Worm (Caenorhabditis elegans): ENCODE results near the gene K02B7.3.

DNA sequence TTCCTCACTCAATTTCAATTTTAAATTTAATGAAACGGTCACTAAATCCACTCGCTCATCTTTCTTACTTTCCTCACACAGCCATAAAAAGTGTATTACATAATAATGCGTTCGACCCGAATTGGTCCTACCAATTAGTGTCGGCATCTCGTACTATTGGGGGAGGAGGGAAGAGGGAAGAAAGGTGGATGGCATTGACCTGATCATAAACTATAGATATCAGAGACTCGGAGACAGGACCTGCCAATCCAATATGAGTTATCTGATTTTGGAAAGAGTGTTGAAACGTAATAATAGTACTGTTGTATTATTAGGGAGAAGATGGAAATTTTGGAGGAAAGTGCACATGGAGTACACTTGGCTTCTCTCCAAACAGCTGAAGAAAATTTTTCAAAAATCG is 10.9 kb upstream of the K02B7.3 start:
- TF ChIP-seq unc-62 (GFP tag; optimal IDR thresholded peaks at IDR 0.05) (no peak), nhr-11 (tag; optimal IDR thresholded peaks at IDR 0.05) (no peak), skn-1 (tag; optimal IDR thresholded peaks at IDR 0.05) (no peak), pqm-1 (tag; optimal IDR thresholded peaks at IDR 0.05) (no peak), aly-2 (tag; optimal IDR thresholded peaks at IDR 0.05) (no peak), fkh-10 (GFP tag; optimal IDR thresholded peaks at IDR 0.05) (no peak), nhr-25 (tag; optimal IDR thresholded peaks at IDR 0.05) (no peak), nfya-1 (tag; optimal IDR thresholded peaks at IDR 0.05; ENCODE audit: insufficient read depth) (no peak), egl-27 (tag; optimal IDR thresholded peaks at IDR 0.05) (no peak)

All from whole organism, L3 larva.